Worm (Caenorhabditis elegans) whole organism, L4 larva: ENCODE results near the gene xol-1.

Experiments used
- D1046.2 ChIP-seq: fragments of 200-800 bp; sonication (Bioruptor generic); IDR thresholded peaks from 2 replicates; pipeline ENCODE4 v1.3.6; 2022; ENCODE audit warnings: missing genetic modification characterization, missing compliant biosample characterization
- R02D3.7 ChIP-seq: fragments of 150-350 bp; sonication (generic microtip); optimal IDR thresholded peaks from 3 replicates; lab custom pipeline; 2014; ENCODE audit warnings: missing biosample characterization, missing genetic modification characterization
- Y48G9A.11 ChIP-seq: fragments of 200-800 bp; sonication (Bioruptor generic); IDR thresholded peaks from 2 replicates; pipeline ENCODE4 v1.3.6; 2022; ENCODE audit warnings: missing genetic modification reagents, missing genetic modification characterization, missing compliant biosample characterization
- ZK337.2 ChIP-seq: fragments of 200-800 bp; sonication (Bioruptor generic); IDR thresholded peaks from 2 replicates; pipeline ENCODE4 v1.3.6; 2022; ENCODE audit warnings: missing genetic modification reagents, missing genetic modification characterization, missing compliant biosample characterization
- aha-1 ChIP-seq: fragments of 150-350 bp; peaks from one replicate; lab custom pipeline; 2014; ENCODE audit warnings: missing biosample characterization, missing genetic modification characterization
- aly-2 ChIP-seq: sonication (generic microtip); optimal IDR thresholded peaks from 2 replicates; lab custom pipeline; 2018; ENCODE audit warnings: missing biosample characterization, missing genetic modification characterization
- ama-1 ChIP-seq: fragments of 150-350 bp; optimal IDR thresholded peaks from 2 replicates; lab custom pipeline; 2014; ENCODE audit warnings: inconsistent platforms, mixed read lengths
- ceh-20 ChIP-seq: fragments of 200-800 bp; sonication (Bioruptor generic); IDR thresholded peaks from 2 replicates; pipeline ENCODE4 v1.3.6; 2022; ENCODE audit warnings: missing genetic modification reagents, missing genetic modification characterization, missing compliant biosample characterization
- ceh-62 ChIP-seq: sonication (generic microtip); optimal IDR thresholded peaks from 2 replicates; lab custom pipeline; 2017; ENCODE audit warnings: missing biosample characterization, missing genetic modification characterization
- ctbp-1 ChIP-seq: fragments of 200-800 bp; sonication (Bioruptor generic); IDR thresholded peaks from 2 replicates; pipeline ENCODE4 v1.3.6; 2022; ENCODE audit warnings: missing genetic modification reagents, missing genetic modification characterization, missing compliant biosample characterization
- daf-16 ChIP-seq, 3 experiments: sonication (generic microtip); optimal IDR thresholded peaks; 2 replicates each; lab custom pipeline; 2016 to 2017; ENCODE audit warnings: missing genetic modification characterization in 3 of 3, missing genetic modification reagents in 3 of 3, mild to moderate bottlenecking in 2 of 3, missing compliant biosample characterization in 2 of 3, missing biosample characterization in 1 of 3, moderate library complexity in 1 of 3
- daf-8 ChIP-seq: fragments of 200-800 bp; sonication (Bioruptor generic); IDR thresholded peaks from 2 replicates; pipeline ENCODE4 v1.3.6; 2022; ENCODE audit warnings: missing genetic modification characterization, missing compliant biosample characterization
- dmd-8 ChIP-seq: fragments of 200-800 bp; sonication (Bioruptor generic); IDR thresholded peaks from 2 replicates; pipeline ENCODE4 v1.3.6; 2022; ENCODE audit warnings: missing genetic modification characterization, missing compliant biosample characterization
- dmd-9 ChIP-seq: fragments of 200-800 bp; sonication (Bioruptor generic); IDR thresholded peaks from 2 replicates; pipeline ENCODE4 v1.3.6; 2022; ENCODE audit warnings: missing genetic modification reagents, missing genetic modification characterization, missing compliant biosample characterization
- hif-1 ChIP-seq, 2 experiments: sonication (generic microtip); optimal IDR thresholded peaks; 2 replicates each; lab custom pipeline; 2016 to 2017; ENCODE audit warnings: missing compliant biosample characterization in 2 of 2, missing genetic modification characterization in 2 of 2, missing genetic modification reagents in 2 of 2, missing genotype in 2 of 2, mild to moderate bottlenecking in 1 of 2
- hlh-11 ChIP-seq: fragments of 200-800 bp; sonication (Bioruptor generic); optimal IDR thresholded peaks from 2 replicates; lab custom pipeline; 2018; ENCODE audit warnings: mild to moderate bottlenecking, missing genetic modification characterization, missing compliant biosample characterization
- lim-7 ChIP-seq: fragments of 200-800 bp; sonication (Bioruptor generic); IDR thresholded peaks from 2 replicates; pipeline ENCODE4 v1.3.6; 2022; ENCODE audit warnings: missing genetic modification characterization, missing compliant biosample characterization
- lin-29 ChIP-seq: fragments of 200-800 bp; sonication (Bioruptor generic); IDR thresholded peaks from 2 replicates; pipeline ENCODE4 v1.3.6; 2022; ENCODE audit warnings: missing genetic modification reagents, missing genetic modification characterization, missing compliant biosample characterization
- lsy-2 ChIP-seq, 2 experiments: fragments of 150-350 bp in 1 of 2; sonication (generic microtip) in 1 of 2; optimal IDR thresholded peaks; 2 replicates each; lab custom pipeline; 2014 to 2017; ENCODE audit warnings: missing biosample characterization in 2 of 2, missing genetic modification characterization in 2 of 2
- mdt-29 ChIP-seq: fragments of 200-800 bp; sonication (Bioruptor generic); IDR thresholded peaks from 2 replicates; pipeline ENCODE4 v1.3.6; 2022; ENCODE audit warnings: missing genetic modification reagents, missing genetic modification characterization, missing compliant biosample characterization
- mxl-3 ChIP-seq: fragments of 200-800 bp; sonication (Bioruptor generic); optimal IDR thresholded peaks from 2 replicates; lab custom pipeline; 2018; ENCODE audit warnings: mild to moderate bottlenecking, missing genetic modification characterization, missing compliant biosample characterization
- nhr-11 ChIP-seq: fragments of 150-350 bp; optimal IDR thresholded peaks from 2 replicates; lab custom pipeline; 2014; ENCODE audit warnings: missing biosample characterization, missing genetic modification characterization
- nhr-111 ChIP-seq: fragments of 200-800 bp; sonication (Bioruptor generic); optimal IDR thresholded peaks from 2 replicates; lab custom pipeline; 2018; ENCODE audit warnings: mild to moderate bottlenecking, missing genetic modification characterization, missing compliant biosample characterization
- nhr-48 ChIP-seq: sonication (generic microtip); optimal IDR thresholded peaks from 2 replicates; lab custom pipeline; 2016; ENCODE audit warnings: mild to moderate bottlenecking, missing genetic modification characterization, missing compliant biosample characterization
- nhr-6 ChIP-seq: fragments of 150-350 bp; optimal IDR thresholded peaks from 2 replicates; lab custom pipeline; 2014; ENCODE audit warnings: missing biosample characterization, missing genetic modification characterization
- nhr-77 ChIP-seq: fragments of 150-350 bp; optimal IDR thresholded peaks from 2 replicates; lab custom pipeline; 2014; ENCODE audit warnings: missing biosample characterization, missing genetic modification characterization
- pqm-1 ChIP-seq: sonication (generic microtip); optimal IDR thresholded peaks from 2 replicates; lab custom pipeline; 2017; ENCODE audit warnings: missing biosample characterization, missing genetic modification characterization
- rbr-2 ChIP-seq: sonication (generic microtip); optimal IDR thresholded peaks from 2 replicates; lab custom pipeline; 2016; ENCODE audit warnings: missing genotype, missing genetic modification characterization, missing compliant biosample characterization
- sdz-12 ChIP-seq: fragments of 200-800 bp; sonication (Bioruptor generic); optimal IDR thresholded peaks from 2 replicates; lab custom pipeline; 2018; ENCODE audit warnings: mild to moderate bottlenecking, missing genetic modification characterization, missing compliant biosample characterization
- set-16 ChIP-seq: fragments of 200-800 bp; sonication (Bioruptor generic); IDR thresholded peaks from 2 replicates; pipeline ENCODE4 v1.3.6; 2022; ENCODE audit warnings: missing genetic modification reagents, missing genetic modification characterization, missing compliant biosample characterization
- snpc-1.2 ChIP-seq: fragments of 200-800 bp; sonication (Bioruptor generic); IDR thresholded peaks from 2 replicates; pipeline ENCODE4 v1.3.6; 2022; ENCODE audit warnings: missing genetic modification reagents, missing genetic modification characterization, missing compliant biosample characterization
- snpc-4 ChIP-seq: fragments of 150-350 bp; optimal IDR thresholded peaks from 2 replicates; lab custom pipeline; 2014; ENCODE audit warnings: missing biosample characterization, missing genetic modification characterization
- tag-97 ChIP-seq: fragments of 200-800 bp; sonication (Bioruptor generic); IDR thresholded peaks from 2 replicates; pipeline ENCODE4 v1.3.6; 2022; ENCODE audit warnings: missing genetic modification characterization, missing compliant biosample characterization
- unc-130 ChIP-seq: sonication (generic microtip); optimal IDR thresholded peaks from 2 replicates; lab custom pipeline; 2016; ENCODE audit warnings: missing genetic modification reagents, missing genetic modification characterization, missing compliant biosample characterization
- unc-62 ChIP-seq, 3 experiments: fragments of 150-350 bp in 1 of 3; sonication (generic microtip); optimal IDR thresholded peaks in 2 of 3; peaks in 1 of 3; 1 replicate in 1 of 3; 2 replicates in 2 of 3; lab custom pipeline; 2014 to 2017; ENCODE audit warnings: missing biosample characterization in 3 of 3, missing genetic modification characterization in 3 of 3, missing genetic modification reagents in 3 of 3, missing genotype in 1 of 3
- zag-1 ChIP-seq: fragments of 150-350 bp; optimal IDR thresholded peaks from 2 replicates; lab custom pipeline; 2014; ENCODE audit warnings: missing biosample characterization, missing genetic modification characterization

xol-1 gene

DNA sequence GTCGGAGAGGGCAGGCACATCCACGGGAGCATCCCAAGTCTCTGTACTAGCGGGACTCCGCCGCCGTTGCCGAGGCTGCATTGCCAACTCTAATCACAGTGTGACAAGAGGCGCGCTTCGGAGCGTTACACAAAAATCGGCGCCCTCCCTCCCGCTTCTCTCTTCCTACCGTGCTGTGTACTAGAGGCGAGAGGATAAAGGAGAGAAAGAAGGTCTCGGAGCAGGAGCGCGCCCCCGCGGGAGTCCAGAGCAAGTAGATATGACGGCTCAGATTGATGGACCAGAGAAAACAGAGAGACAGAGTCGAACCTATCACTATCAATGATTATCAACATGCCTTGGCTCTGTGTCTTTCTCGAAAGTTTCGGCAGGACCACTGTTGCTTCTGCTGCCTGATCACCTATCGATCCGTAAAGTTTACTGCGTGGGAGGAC, 11.9 kb downstream of the xol-1 start:
- TF ChIP-seq ZK337.2 (GFP tag; lab: Robert Waterston, UW) (no peak), nhr-48 (tag; lab: Kevin White, UChicago) (no peak), R02D3.7 (tag; lab: Kevin White, UChicago) (no peak), lsy-2 (tag; optimal IDR thresholded peaks at IDR 0.05; lab: Kevin White, UChicago) (no peak), hlh-11 (tag; lab: Kevin White, UChicago) (peak; percentile 34), lim-7 (GFP tag; lab: Robert Waterston, UW) (no peak), unc-62 (GFP tag; optimal IDR thresholded peaks at IDR 0.05 in 1 of 2; lab: Kevin White, UChicago) (peak in 1 of 2 experiments; percentile 73), unc-62 (tag; optimal IDR thresholded peaks at IDR 0.05; lab: Kevin White, UChicago) (no peak), nhr-77 (tag; lab: Kevin White, UChicago) (no peak), daf-16 (GFP tag; optimal IDR thresholded peaks at IDR 0.05; lab: Kevin White, UChicago) (peak in 1 of 2 experiments; percentile 69), daf-16 (tag; optimal IDR thresholded peaks at IDR 0.05; lab: Kevin White, UChicago) (no peak), aha-1 (tag; lab: Kevin White, UChicago) (peak; percentile 61), nhr-11 (peak; percentile 54), nhr-111 (GFP tag; lab: Kevin White, UChicago) (no peak), pqm-1 (tag; lab: Kevin White, UChicago) (no peak), set-16 (GFP tag; lab: Robert Waterston, UW) (peak; percentile 83), tag-97 (no peak), nhr-6 (tag; lab: Kevin White, UChicago) (no peak), aly-2 (tag; lab: Kevin White, UChicago) (no peak), ceh-20 (peak; percentile 62; the same call in 1 of the 2 replicates)

DNA sequence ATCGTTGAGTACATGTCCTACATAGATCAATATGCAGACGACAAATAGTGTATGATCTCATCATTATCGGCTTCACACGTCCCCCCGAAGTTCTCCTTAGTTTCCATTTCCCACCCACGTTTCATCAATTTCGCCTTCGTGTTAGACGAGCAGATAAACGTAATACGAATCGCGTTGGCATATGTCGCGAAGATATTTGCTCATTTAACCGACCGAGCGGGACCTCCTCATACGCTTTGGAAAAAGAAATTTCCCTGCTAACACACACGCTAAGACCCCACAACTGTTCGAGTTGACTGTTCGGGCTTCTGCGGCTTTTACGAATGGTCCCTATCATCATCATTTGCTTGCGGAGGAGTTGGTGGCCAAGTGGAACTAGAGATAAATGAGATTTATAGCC, 13.4 kb downstream of the xol-1 start:
- TF ChIP-seq snpc-1.2 (GFP tag; lab: Robert Waterston, UW) (no peak), ZK337.2 (GFP tag; lab: Robert Waterston, UW) (no peak), D1046.2 (GFP tag; lab: Robert Waterston, UW) (no peak), mxl-3 (GFP tag; lab: Kevin White, UChicago) (no peak), sdz-12 (GFP tag; lab: Kevin White, UChicago) (no peak), mdt-29 (GFP tag; lab: Robert Waterston, UW) (no peak), snpc-4 (tag; lab: Kevin White, UChicago) (no peak), rbr-2 (no peak), ama-1 (lab: Kevin White, UChicago) (no peak), dmd-9 (GFP tag; lab: Robert Waterston, UW) (no peak), ctbp-1 (no peak), nhr-48 (tag; lab: Kevin White, UChicago) (no peak), daf-8 (no peak), zag-1 (tag; lab: Kevin White, UChicago) (no peak), lin-29 (GFP tag; lab: Robert Waterston, UW) (no peak), dmd-8 (GFP tag; lab: Robert Waterston, UW) (no peak), Y48G9A.11 (GFP tag; lab: Robert Waterston, UW) (no peak), hif-1 (tag; optimal IDR thresholded peaks at IDR 0.05; lab: Kevin White, UChicago) (no peak)

DNA sequence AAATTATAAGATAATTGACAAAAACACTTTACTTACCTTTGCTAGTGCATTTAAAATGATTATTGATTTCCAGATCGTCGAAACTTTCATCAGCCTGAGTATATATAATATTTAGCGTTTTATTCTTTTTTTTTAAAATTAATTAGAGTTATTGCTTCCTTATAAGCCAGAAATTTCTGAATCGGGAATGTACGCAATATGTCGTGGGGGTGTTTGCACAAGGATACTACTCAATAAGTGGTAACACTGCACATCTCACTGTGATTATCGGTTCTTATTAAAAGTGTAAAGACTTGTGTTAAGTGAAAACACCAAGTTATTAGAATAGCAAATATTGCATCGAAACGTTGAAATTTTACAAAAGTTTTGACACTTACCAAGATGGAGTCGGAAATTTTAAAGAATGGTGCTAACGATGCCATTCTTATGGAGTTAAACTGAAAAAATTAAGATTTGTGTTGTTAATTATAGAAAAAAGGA, 16.7 kb downstream of the xol-1 start, which contains the start of gene dim-1:
dim-1 (minus strand) TSS at position 430 of the 480 bp plus-strand sequence.
- peak; percentile 89 for TF ChIP-seq aha-1 (tag; lab: Kevin White, UChicago)
- TF ChIP-seq dmd-8 (GFP tag; lab: Robert Waterston, UW) = no peak

DNA sequence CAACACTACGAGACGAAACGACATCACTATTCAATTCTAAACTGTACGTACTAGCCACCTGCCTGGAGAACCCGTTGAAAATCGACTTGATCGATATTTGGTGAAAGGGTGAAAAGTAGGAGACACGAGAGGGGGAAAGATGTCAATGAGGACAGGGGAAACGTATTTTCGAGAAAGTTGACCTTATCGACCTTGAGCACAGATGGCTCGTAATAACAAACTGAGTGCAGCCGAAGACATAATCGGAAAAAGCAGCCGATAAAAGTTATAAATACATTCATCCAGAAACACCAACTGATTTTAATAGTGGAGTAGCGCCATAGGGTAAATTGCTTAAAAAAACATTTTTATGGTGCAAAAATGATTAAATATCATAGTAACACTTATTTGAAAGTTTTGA, 18.9 kb downstream of the xol-1 start:
- TF ChIP-seq unc-62 (GFP tag; optimal IDR thresholded peaks at IDR 0.05 in 1 of 2; lab: Kevin White, UChicago) (peak in 1 of 2 experiments; percentile 69), unc-62 (tag; optimal IDR thresholded peaks at IDR 0.05; lab: Kevin White, UChicago) (no peak), aly-2 (tag; lab: Kevin White, UChicago) (no peak), ceh-62 (tag; lab: Kevin White, UChicago) (no peak), lin-29 (GFP tag; lab: Robert Waterston, UW) (no peak), unc-130 (GFP tag; lab: Kevin White, UChicago) (no peak)
